Worm (Caenorhabditis elegans) whole organism, L4/young adult: ENCODE results near the gene deg-1.

ENCODE experiments used
- W03F9.2 ChIP-seq: fragments of 150-350 bp; optimal IDR thresholded peaks from 2 replicates; lab custom pipeline; 2014; ENCODE audit warnings: missing biosample characterization, missing genetic modification characterization
- him-1 ChIP-seq: sonication (generic microtip); optimal IDR thresholded peaks from 2 replicates; lab custom pipeline; 2016; ENCODE audit warnings: missing genotype, missing genetic modification reagents, missing genetic modification characterization, missing compliant biosample characterization

DNA sequence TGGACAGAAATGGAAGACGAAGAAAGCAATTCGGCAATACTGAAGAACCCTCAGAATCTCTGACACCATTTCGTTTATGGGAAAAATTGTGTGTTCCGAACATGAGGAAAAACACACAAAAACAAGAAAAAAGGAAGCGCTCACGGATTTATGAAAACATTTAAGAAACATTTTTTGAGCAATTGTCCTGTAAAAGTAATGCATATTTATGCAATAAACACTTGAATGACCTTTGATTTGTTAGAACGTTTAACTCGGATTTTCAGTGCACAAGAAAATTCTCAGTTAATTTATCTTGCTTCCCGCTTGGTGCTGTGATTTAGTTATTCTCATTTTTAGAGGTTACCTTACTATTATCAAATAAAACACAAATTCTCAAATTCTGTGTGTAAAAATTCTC, 49.0 kb upstream of the deg-1 start:
- TF ChIP-seq W03F9.2 (tag; lab: Kevin White, UChicago): no peak
- TF ChIP-seq him-1 (tag; lab: Kevin White, UChicago): no peak
